Fruit fly (Drosophila melanogaster): Measurements from ENCODE around the gene RpS6.

Gene RpS6

DNA sequence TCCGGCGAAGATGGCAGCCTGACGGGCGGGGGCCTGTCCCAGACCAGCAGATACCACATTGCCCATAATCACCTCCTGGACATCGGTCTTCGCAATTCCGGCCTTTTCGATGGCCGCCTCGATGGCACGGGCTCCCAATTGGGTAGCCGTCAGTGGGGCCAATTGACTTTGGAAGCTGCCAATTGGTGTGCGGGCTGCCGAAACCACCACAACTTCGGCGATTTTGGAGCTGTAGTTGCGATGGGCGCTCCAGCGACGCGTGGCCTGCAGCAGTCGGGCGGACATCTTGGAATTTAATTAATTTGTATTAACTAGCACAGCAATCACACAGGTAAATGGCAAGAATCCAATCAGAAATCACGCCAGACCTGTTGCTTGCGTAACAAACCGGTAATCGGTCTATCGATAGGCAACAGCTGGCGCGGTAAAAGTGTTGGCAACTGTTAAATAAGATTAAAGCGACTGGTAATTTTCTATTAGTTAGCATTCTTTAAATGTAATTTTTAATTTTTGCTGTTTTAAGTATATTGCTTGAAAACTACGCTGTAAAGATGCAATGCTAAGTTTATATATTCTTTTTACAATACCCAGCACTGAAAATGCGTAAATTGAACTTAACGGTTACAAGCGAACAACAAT is 12.6 kb downstream of the RpS6 start, which contains the start of gene Acat1:
Gene Acat1 (minus strand): TSS at position 400 of the 639 bp plus-strand sequence.
- TF ChIP-seq HLH3B (GFP tag; IDR thresholded peaks at IDR 0.05) = peak; percentile 48; the same call in 1 of the 2 replicates
- TF ChIP-seq Tbp (GFP tag; optimal IDR thresholded peaks at IDR 0.05) = no peak
- TF ChIP-seq ken (GFP tag; IDR thresholded peaks at IDR 0.05) = peak; percentile 76; the same call in 1 of the 3 replicates
- TF ChIP-seq zfh1 (GFP tag; IDR thresholded peaks at IDR 0.05) = peak; percentile 76
- peak; percentile 42 for TF ChIP-seq bcd (GFP tag; optimal IDR thresholded peaks at IDR 0.05)
- peak; percentile 35 for TF ChIP-seq Hr3 (GFP tag; optimal IDR thresholded peaks at IDR 0.05)
- TF ChIP-seq amos (GFP tag; IDR thresholded peaks at IDR 0.05; ENCODE audit: partially characterized antibody) = peak; percentile 46; the same call in 1 of the 2 replicates
- TF ChIP-seq CG4730 (GFP tag; IDR thresholded peaks at IDR 0.05) = peak; percentile 36; the same call in 1 of the 2 replicates
- no peak for TF ChIP-seq H15 (GFP tag; IDR thresholded peaks at IDR 0.05)
- peak; percentile 42 for TF ChIP-seq repo (GFP tag; optimal IDR thresholded peaks at IDR 0.05)
- peak; percentile 18 for TF ChIP-seq en (GFP tag; optimal IDR thresholded peaks at IDR 0.05)
- TF ChIP-seq CG15479 (GFP tag; optimal IDR thresholded peaks at IDR 0.05) = no peak
- no peak for TF ChIP-seq Adf1 (GFP tag; IDR thresholded peaks at IDR 0.05)
- TF ChIP-seq CG12299 (tag; optimal IDR thresholded peaks at IDR 0.05) = peak; percentile 8
- TF ChIP-seq Doc3 (GFP tag; IDR thresholded peaks at IDR 0.05; ENCODE audit: partially characterized antibody) = 0 out of 3 replicates have a peak, but pooled peaks have one; percentile 17
- TF ChIP-seq crc (GFP tag; optimal IDR thresholded peaks at IDR 0.05) = peak; percentile 1
- peak; percentile 57 for TF ChIP-seq CG9932 (GFP tag; IDR thresholded peaks at IDR 0.05)
- no peak for TF ChIP-seq ATbp (GFP tag; optimal IDR thresholded peaks at IDR 0.05)
- TF ChIP-seq CG11398 (GFP tag; optimal IDR thresholded peaks at IDR 0.05) = no peak
- TF ChIP-seq CG14667 (GFP tag; IDR thresholded peaks at IDR 0.05) = no peak
- peak; percentile 58; the same call in 2 of the 3 replicates for TF ChIP-seq CG34224 (GFP tag; IDR thresholded peaks at IDR 0.05; ENCODE audit: partially characterized antibody)
- TF ChIP-seq Sox102F (GFP tag; optimal IDR thresholded peaks at IDR 0.05) = peak; percentile 69
- TF ChIP-seq mam (GFP tag; optimal IDR thresholded peaks at IDR 0.05) = peak; percentile 64
- peak; percentile 65 for TF ChIP-seq MESR4 (GFP tag; optimal IDR thresholded peaks at IDR 0.05)
- TF ChIP-seq wdn (GFP tag; IDR thresholded peaks at IDR 0.05) = 0 out of 2 replicates have a peak, but pooled peaks have one; percentile 14
- TF ChIP-seq Abd-B (GFP tag; optimal IDR thresholded peaks at IDR 0.05) = peak; percentile 12
- TF ChIP-seq CG8944 (GFP tag; optimal IDR thresholded peaks at IDR 0.05) = no peak
- peak; percentile 69 for TF ChIP-seq Hsf (GFP tag; optimal IDR thresholded peaks at IDR 0.05)
- peak; percentile 32 for TF ChIP-seq cwo (GFP tag; optimal IDR thresholded peaks at IDR 0.05)
- TF ChIP-seq gsb-n (tag; optimal IDR thresholded peaks at IDR 0.05) = peak; percentile 44
- no peak for TF ChIP-seq Atf3 (GFP tag; optimal IDR thresholded peaks at IDR 0.05)
- TF ChIP-seq pum (GFP tag; optimal IDR thresholded peaks at IDR 0.05) = peak; percentile 27
- TF ChIP-seq MTF-1 (GFP tag; optimal IDR thresholded peaks at IDR 0.05; ENCODE audit: borderline replicate concordance) = peak; percentile 6
- peak; percentile 28 for TF ChIP-seq CG12744 (GFP tag; optimal IDR thresholded peaks at IDR 0.05)
- no peak for TF ChIP-seq HLHmδ (GFP tag; optimal IDR thresholded peaks at IDR 0.05)
- peak; percentile 53 for TF ChIP-seq Ets97D (GFP tag; optimal IDR thresholded peaks at IDR 0.05)
- TF ChIP-seq bigmax (GFP tag; optimal IDR thresholded peaks at IDR 0.05) = no peak
- TF ChIP-seq HLH4C (GFP tag; IDR thresholded peaks at IDR 0.05; ENCODE audit: partially characterized antibody) = 0 out of 3 replicates have a peak, but pooled peaks have one; percentile 42
- peak; percentile 8 to 38 for TF ChIP-seq chif (GFP tag; optimal IDR thresholded peaks at IDR 0.05)
- no peak for TF ChIP-seq schlank (tag; optimal IDR thresholded peaks at IDR 0.05)
- peak; percentile 25 for TF ChIP-seq fu2 (GFP tag; optimal IDR thresholded peaks at IDR 0.05)
- no peak for TF ChIP-seq hkb (optimal IDR thresholded peaks at IDR 0.05)
- TF ChIP-seq hkb (GFP tag; IDR thresholded peaks at IDR 0.05) = peak; percentile 80
- peak; percentile 29 for TF ChIP-seq CG9817 (tag; optimal IDR thresholded peaks at IDR 0.05)
- TF ChIP-seq zf30C (GFP tag; optimal IDR thresholded peaks at IDR 0.05) = no peak
- TF ChIP-seq CG7271 (tag; optimal IDR thresholded peaks at IDR 0.05) = peak; percentile 1
- TF ChIP-seq Dip3 (GFP tag; optimal IDR thresholded peaks at IDR 0.05) = peak; percentile 71
- no peak for TF ChIP-seq fru (optimal IDR thresholded peaks at IDR 0.05)
- peak; percentile 65 for TF ChIP-seq YL-1 (GFP tag; optimal IDR thresholded peaks at IDR 0.05)
- peak; percentile 11 to 83 for TF ChIP-seq crp (GFP tag; optimal IDR thresholded peaks at IDR 0.05)

Measured in whole organism, embryonic.